Fruit fly (Drosophila melanogaster) whole organism, pupa: ENCODE data around the gene GlnRS.

Source experiments
- CG12605 ChIP-seq: fragments of 200-800 bp; sonication (Bioruptor generic); IDR thresholded peaks from 2 replicates; pipeline ENCODE4 v1.3.6; 2022; ENCODE audit warnings: missing biosample characterization, missing genetic modification characterization
- CG14655 ChIP-seq: fragments of 200-800 bp; sonication (Bioruptor generic); optimal IDR thresholded peaks from 3 replicates; lab custom pipeline; 2017; ENCODE audit warnings: mild to moderate bottlenecking, missing biosample characterization, missing genetic modification reagents, missing genetic modification characterization
- CG15710 ChIP-seq: fragments of 200-800 bp; sonication (Bioruptor generic); optimal IDR thresholded peaks from 2 replicates; lab custom pipeline; 2018; ENCODE audit warnings: missing biosample characterization, mild to moderate bottlenecking, missing genetic modification characterization, moderate library complexity
- CG32121 ChIP-seq: fragments of 200-800 bp; sonication (Bioruptor generic); IDR thresholded peaks from 2 replicates; pipeline ENCODE4 v1.3.6; 2022; ENCODE audit warnings: missing biosample characterization, missing genetic modification characterization
- CG34367 ChIP-seq: fragments of 200-800 bp; sonication (Bioruptor generic); optimal IDR thresholded peaks from 2 replicates; lab custom pipeline; 2018; ENCODE audit warnings: missing biosample characterization, mild to moderate bottlenecking, missing genetic modification characterization
- CG4496 ChIP-seq: fragments of 200-800 bp; sonication (Bioruptor generic); IDR thresholded peaks from 3 replicates; pipeline ENCODE4 v1.3.6; 2022; ENCODE audit warnings: missing biosample characterization, missing genetic modification characterization
- CG8159 ChIP-seq: fragments of 200-800 bp; sonication (Bioruptor generic); optimal IDR thresholded peaks from 3 replicates; lab custom pipeline; 2018; ENCODE audit warnings: missing biosample characterization, mild to moderate bottlenecking, missing genetic modification characterization, moderate library complexity
- D1 ChIP-seq: fragments of 200-800 bp; sonication (Bioruptor generic); optimal IDR thresholded peaks from 2 replicates; lab custom pipeline; 2018; ENCODE audit warnings: missing biosample characterization, mild to moderate bottlenecking, missing genetic modification characterization, moderate library complexity
- Pif1A ChIP-seq: fragments of 200-800 bp; sonication (Bioruptor generic); optimal IDR thresholded peaks from 3 replicates; lab custom pipeline; 2016; ENCODE audit warnings: missing biosample characterization, missing genetic modification characterization
- Snoo ChIP-seq: fragments of 200-800 bp; sonication (Bioruptor generic); optimal IDR thresholded peaks from 3 replicates; lab custom pipeline; 2017; ENCODE audit warnings: missing biosample characterization, mild to moderate bottlenecking, missing genetic modification characterization, inconsistent platforms

dm6 chr3R:25237314-25237713, 28.2 kb downstream of the GlnRS start, which contains the start of gene Jhbp7:
- TF ChIP-seq CG4496 (GFP tag; lab: Robert Waterston, UW) (no peak), CG12605 (GFP tag; lab: Robert Waterston, UW) (no peak), CG32121 (no peak), CG8159 (tag; lab: Kevin White, UChicago) (no peak), D1 (tag; lab: Kevin White, UChicago) (no peak), CG34367 (no peak), CG14655 (GFP tag; lab: Kevin White, UChicago) (no peak), CG15710 (tag; lab: Kevin White, UChicago) (no peak), Snoo (tag; lab: Kevin White, UChicago) (no peak), Pif1A (GFP tag; lab: Kevin White, UChicago) (no peak)
